Fruit fly (Drosophila melanogaster): Measurements from ENCODE around the gene CG1907.
A peak's percentile ranks its signal among the peaks of the same experiment; 100 is the strongest.

CG1907 gene

DNA sequence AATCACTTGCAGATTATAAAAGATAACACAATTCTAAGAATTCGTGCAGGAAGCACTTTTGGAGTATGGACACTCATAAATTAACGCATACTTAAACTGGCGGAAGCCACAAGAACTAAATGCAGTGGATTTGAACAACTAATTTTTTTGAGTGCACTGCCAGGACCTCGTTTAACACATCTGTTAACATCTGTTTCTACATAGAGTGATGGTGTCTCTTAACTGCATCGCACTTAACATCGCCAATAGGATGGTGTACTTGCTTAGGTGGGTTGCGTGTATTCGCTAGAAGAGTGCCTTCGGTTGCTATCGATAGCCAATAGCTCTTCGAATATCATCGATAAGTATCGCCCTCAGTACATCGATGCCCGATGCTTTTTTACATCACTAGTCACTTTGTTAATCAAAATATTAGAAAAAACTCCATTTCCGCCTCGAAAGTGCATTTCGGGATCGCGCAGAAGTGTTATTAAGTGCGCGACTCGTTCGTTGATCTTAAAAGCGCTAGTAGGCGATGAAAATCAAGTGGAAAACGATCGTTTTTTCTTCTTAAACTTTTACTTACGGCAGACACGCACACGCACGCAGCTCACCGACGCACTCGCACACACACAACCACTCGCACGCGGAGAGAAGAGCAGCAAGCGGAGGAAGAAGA lies 27.3 kb upstream of the CG1907 start, which contains the start of gene alph (continued):
- no peak for TF ChIP-seq CG11723 (GFP tag; optimal IDR thresholded peaks at IDR 0.05)
- TF ChIP-seq unc-4 (GFP tag; IDR thresholded peaks at IDR 0.05; ENCODE audit: partially characterized antibody): peak; percentile 96
- TF ChIP-seq CG16863 (GFP tag; optimal IDR thresholded peaks at IDR 0.05): peak; percentile 93
- peak; percentile 64 for TF ChIP-seq CHES-1-like (GFP tag; optimal IDR thresholded peaks at IDR 0.05)
- TF ChIP-seq CG17912 (GFP tag; optimal IDR thresholded peaks at IDR 0.05): no peak
- TF ChIP-seq CG12236 (GFP tag; optimal IDR thresholded peaks at IDR 0.05): peak; percentile 1
- TF ChIP-seq CG6175 (GFP tag; IDR thresholded peaks at IDR 0.05): no peak
- TF ChIP-seq CG2120 (GFP tag; optimal IDR thresholded peaks at IDR 0.05): peak; percentile 48
- TF ChIP-seq CG7271 (tag; optimal IDR thresholded peaks at IDR 0.05): no peak
- TF ChIP-seq Ravus (GFP tag; IDR thresholded peaks at IDR 0.05): no peak
- TF ChIP-seq ftz-f1 (GFP tag; optimal IDR thresholded peaks at IDR 0.05): no peak
- TF ChIP-seq CG12155 (GFP tag; optimal IDR thresholded peaks at IDR 0.05): peak; percentile 22
- peak; percentile 90 for TF ChIP-seq Ets97D (GFP tag; optimal IDR thresholded peaks at IDR 0.05)
- peak; percentile 10; the same call in 1 of the 2 replicates for TF ChIP-seq CG14014 (GFP tag; IDR thresholded peaks at IDR 0.05)
- TF ChIP-seq HLH54F (GFP tag; optimal IDR thresholded peaks at IDR 0.05): peak; percentile 30
- no peak for TF ChIP-seq eyg (GFP tag; optimal IDR thresholded peaks at IDR 0.05)
- 0 out of 3 replicates have a peak, but pooled peaks have one; percentile 7 for TF ChIP-seq CG7357 (GFP tag; IDR thresholded peaks at IDR 0.05)
- TF ChIP-seq CG6813 (GFP tag; optimal IDR thresholded peaks at IDR 0.05): peak; percentile 39
- TF ChIP-seq pros (GFP tag; optimal IDR thresholded peaks at IDR 0.05): no peak
- peak; percentile 98 for TF ChIP-seq vnd (GFP tag; IDR thresholded peaks at IDR 0.05; ENCODE audit: partially characterized antibody)
- TF ChIP-seq D19A (tag; optimal IDR thresholded peaks at IDR 0.05): peak; percentile 13
- TF ChIP-seq CG17186 (GFP tag; optimal IDR thresholded peaks at IDR 0.05): peak; percentile 52
- no peak for TF ChIP-seq GATAe (GFP tag; conservative IDR thresholded peaks at IDR 0.05)
- no peak for TF ChIP-seq usp (GFP tag; optimal IDR thresholded peaks at IDR 0.05)
- peak; percentile 33 for TF ChIP-seq CG2678 (tag; optimal IDR thresholded peaks at IDR 0.05)
- TF ChIP-seq CG13775 (GFP tag; optimal IDR thresholded peaks at IDR 0.05): peak; percentile 17
- peak; percentile 22 for TF ChIP-seq CG31365 (tag; optimal IDR thresholded peaks at IDR 0.05)
- TF ChIP-seq gcm (GFP tag; optimal IDR thresholded peaks at IDR 0.05): no peak
- TF ChIP-seq Fer2 (tag; optimal IDR thresholded peaks at IDR 0.05): no peak
- TF ChIP-seq CG10979 (tag; optimal IDR thresholded peaks at IDR 0.05): peak; percentile 32
- no peak for TF ChIP-seq mirr (GFP tag; optimal IDR thresholded peaks at IDR 0.05)
- TF ChIP-seq so (GFP tag; IDR thresholded peaks at IDR 0.05): no peak
- TF ChIP-seq MESR4 (GFP tag; optimal IDR thresholded peaks at IDR 0.05): peak; percentile 94
- peak; percentile 37; the same call in 1 of the 4 replicates for TF ChIP-seq Gug (GFP tag; IDR thresholded peaks at IDR 0.05)
- TF ChIP-seq emc (GFP tag; optimal IDR thresholded peaks at IDR 0.05): no peak
- TF ChIP-seq CG12299 (tag; optimal IDR thresholded peaks at IDR 0.05): no peak
- peak; percentile 60 for TF ChIP-seq CG15514 (GFP tag; optimal IDR thresholded peaks at IDR 0.05)
- TF ChIP-seq ken (GFP tag; IDR thresholded peaks at IDR 0.05): no peak
- TF ChIP-seq Myb (GFP tag; optimal IDR thresholded peaks at IDR 0.05): peak; percentile 51
- no peak for TF ChIP-seq Sox100B (GFP tag; optimal IDR thresholded peaks at IDR 0.05)
- no peak for TF ChIP-seq Deaf1 (tag; optimal IDR thresholded peaks at IDR 0.05)
- no peak for TF ChIP-seq CG2889 (GFP tag; IDR thresholded peaks at IDR 0.05)
- TF ChIP-seq schlank (tag; optimal IDR thresholded peaks at IDR 0.05): no peak
- no peak for TF ChIP-seq ro (GFP tag; IDR thresholded peaks at IDR 0.05)
- peak; percentile 96 for TF ChIP-seq mld (GFP tag; IDR thresholded peaks at IDR 0.05; ENCODE audit: partially characterized antibody)
- TF ChIP-seq tup (GFP tag; optimal IDR thresholded peaks at IDR 0.05): peak; percentile 0
- TF ChIP-seq ham (GFP tag; IDR thresholded peaks at IDR 0.05): no peak
- TF ChIP-seq tx (GFP tag; optimal IDR thresholded peaks at IDR 0.05): peak; percentile 37
- TF ChIP-seq CG1233 (GFP tag; optimal IDR thresholded peaks at IDR 0.05): no peak
- TF ChIP-seq CG13287 (GFP tag; IDR thresholded peaks at IDR 0.05; ENCODE audit: partially characterized antibody): peak; percentile 98
